1 fruit fly cellular context compared by ENCODE assay signal in the genomic region with DNA sequence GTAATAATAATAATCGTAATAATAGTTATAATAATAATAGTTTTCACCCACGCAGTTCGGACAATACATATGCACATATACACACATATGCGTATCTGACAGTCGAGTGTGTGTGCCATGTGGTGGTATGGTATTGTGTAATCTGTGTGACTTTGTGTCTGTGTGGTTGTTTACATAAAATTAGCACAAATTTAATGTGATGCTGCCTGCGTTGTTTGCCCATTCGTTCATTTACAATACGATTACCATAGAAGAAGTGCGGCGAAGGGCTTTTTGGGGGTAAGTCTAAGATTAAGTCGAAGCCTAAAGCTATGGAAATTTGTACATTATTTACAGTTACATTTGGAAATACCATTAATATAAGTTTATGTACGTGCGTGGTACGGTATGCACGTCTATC.
TF ChIP-seq lines count a peak whose summit lies in the region.

No protein-coding gene starts in this region.

TF ChIP-seq in whole organism, embryonic, 481 proteins besides CTCF, POLR2A, EP300 and RAD21 (continued from another document):
- peak; percentile 1 for TF ChIP-seq Ets65A (GFP tag; lab: Kevin White, UChicago)
- TF ChIP-seq dmrt99B (tag; optimal IDR thresholded peaks at IDR 0.05; lab: Kevin White, UChicago): peak; percentile 9
- TF ChIP-seq Hand (GFP tag; optimal IDR thresholded peaks at IDR 0.05; lab: Kevin White, UChicago): no peak
- TF ChIP-seq CG11504 (tag; optimal IDR thresholded peaks at IDR 0.05; lab: Kevin White, UChicago): peak; percentile 1
- TF ChIP-seq CG17359 (tag; optimal IDR thresholded peaks at IDR 0.05; lab: Kevin White, UChicago): peak; percentile 5
- TF ChIP-seq Awh (GFP tag; IDR thresholded peaks at IDR 0.05; lab: Robert Waterston, UW): no peak
- TF ChIP-seq Ada2b (GFP tag; IDR thresholded peaks at IDR 0.05; lab: Robert Waterston, UW): no peak
- TF ChIP-seq Chrac-16 (GFP tag; optimal IDR thresholded peaks at IDR 0.05; lab: Kevin White, UChicago): no peak
- TF ChIP-seq H15 (GFP tag; IDR thresholded peaks at IDR 0.05; lab: Robert Waterston, UW): no peak
- no peak for TF ChIP-seq CG3163 (GFP tag; optimal IDR thresholded peaks at IDR 0.05; lab: Kevin White, UChicago)
- TF ChIP-seq CG8290 (GFP tag; optimal IDR thresholded peaks at IDR 0.05; lab: Kevin White, UChicago): no peak
- peak in 1 of 2 experiments; percentile 32 for TF ChIP-seq CG8290 (tag; optimal IDR thresholded peaks at IDR 0.05; lab: Kevin White, UChicago)
- TF ChIP-seq Nf-YA (GFP tag; IDR thresholded peaks at IDR 0.05; lab: Robert Waterston, UW): no peak
- no peak for TF ChIP-seq Neu2 (GFP tag; optimal IDR thresholded peaks at IDR 0.05; lab: Kevin White, UChicago; ENCODE audit: borderline replicate concordance)
- TF ChIP-seq luna (GFP tag; optimal IDR thresholded peaks at IDR 0.05; lab: Kevin White, UChicago): no peak
- no peak for TF ChIP-seq CG4404 (GFP tag; IDR thresholded peaks at IDR 0.05; lab: Robert Waterston, UW)
- no peak for TF ChIP-seq gro (GFP tag; optimal IDR thresholded peaks at IDR 0.05; lab: Kevin White, UChicago)
- TF ChIP-seq lab (GFP tag; optimal IDR thresholded peaks at IDR 0.05; lab: Kevin White, UChicago): peak; percentile 31
- no peak for TF ChIP-seq danr (GFP tag; IDR thresholded peaks at IDR 0.05; lab: Robert Waterston, UW)
- peak; percentile 9 for TF ChIP-seq CG2678 (tag; optimal IDR thresholded peaks at IDR 0.05; lab: Kevin White, UChicago)
- 0 out of 2 replicates have a peak, but pooled peaks have one; percentile 6 for TF ChIP-seq sob (GFP tag; IDR thresholded peaks at IDR 0.05; lab: Robert Waterston, UW)
- TF ChIP-seq Pdp1 (GFP tag; optimal IDR thresholded peaks at IDR 0.05; lab: Kevin White, UChicago): peak in 1 of 2 experiments; percentile 55
- no peak for TF ChIP-seq usp (GFP tag; optimal IDR thresholded peaks at IDR 0.05; lab: Kevin White, UChicago)
- no peak for TF ChIP-seq CG10462 (GFP tag; optimal IDR thresholded peaks at IDR 0.05; lab: Kevin White, UChicago)
- no peak for TF ChIP-seq CG6689 (GFP tag; IDR thresholded peaks at IDR 0.05; lab: Robert Waterston, UW)
- TF ChIP-seq Hr51 (GFP tag; optimal IDR thresholded peaks at IDR 0.05; lab: Kevin White, UChicago): no peak
TF ChIP-seq in whole organism, embryonic: peak in this region for 15.
